Worm (Caenorhabditis elegans) whole organism, L2 larva: Measurements from ENCODE around the gene C52A11.3.
A peak's percentile ranks its signal among the peaks of the same experiment; 100 is the strongest.

Experiments
- C34F6.9 ChIP-seq: fragments of 150-350 bp; optimal IDR thresholded peaks from 2 replicates; lab custom pipeline; 2014; ENCODE audit warnings: missing biosample characterization, missing genetic modification characterization
- F13H6.1 ChIP-seq: sonication (generic microtip); optimal IDR thresholded peaks from 2 replicates; lab custom pipeline; 2016; ENCODE audit warnings: missing genetic modification characterization, missing compliant biosample characterization
- R02D3.7 ChIP-seq: fragments of 150-350 bp; optimal IDR thresholded peaks from 2 replicates; lab custom pipeline; 2014; ENCODE audit warnings: missing biosample characterization, missing genetic modification characterization
- ZK546.5 ChIP-seq: sonication (generic microtip); optimal IDR thresholded peaks from 2 replicates; lab custom pipeline; 2017; ENCODE audit warnings: missing biosample characterization, missing genetic modification characterization
- alr-1 ChIP-seq: fragments of 150-350 bp; optimal IDR thresholded peaks from 2 replicates; lab custom pipeline; 2014; ENCODE audit warnings: missing biosample characterization, missing genetic modification characterization
- aly-2 ChIP-seq: fragments of 150-350 bp; optimal IDR thresholded peaks from 2 replicates; lab custom pipeline; 2014; ENCODE audit warnings: missing biosample characterization, missing genetic modification characterization
- ama-1 ChIP-seq: fragments of 150-350 bp; optimal IDR thresholded peaks from 2 replicates; lab custom pipeline; 2018; ENCODE audit warnings: inconsistent platforms
- ceh-16 ChIP-seq: fragments of 150-350 bp; optimal IDR thresholded peaks from 2 replicates; lab custom pipeline; 2014; ENCODE audit warnings: missing biosample characterization, missing genetic modification characterization
- ceh-82 ChIP-seq: fragments of 150-350 bp; optimal IDR thresholded peaks from 2 replicates; lab custom pipeline; 2014; ENCODE audit warnings: missing biosample characterization, missing genetic modification characterization
- dmd-4 ChIP-seq: sonication (generic microtip); optimal IDR thresholded peaks from 2 replicates; lab custom pipeline; 2017; ENCODE audit warnings: missing biosample characterization, missing genetic modification characterization
- elt-3 ChIP-seq: sonication (generic microtip); optimal IDR thresholded peaks from 2 replicates; lab custom pipeline; 2017; ENCODE audit warnings: missing biosample characterization, missing genetic modification characterization
- gmeb-1 ChIP-seq: fragments of 150-350 bp; optimal IDR thresholded peaks from 2 replicates; lab custom pipeline; 2014; ENCODE audit warnings: missing biosample characterization, missing genetic modification characterization
- lin-11 ChIP-seq: fragments of 150-350 bp; sonication (generic microtip); optimal IDR thresholded peaks from 2 replicates; lab custom pipeline; 2014; ENCODE audit warnings: missing biosample characterization, missing genetic modification characterization, inconsistent platforms, mixed read lengths
- mab-5 ChIP-seq: fragments of 150-350 bp; optimal IDR thresholded peaks from 2 replicates; lab custom pipeline; 2014; ENCODE audit warnings: missing biosample characterization, missing genetic modification characterization
- mdl-1 ChIP-seq, 2 experiments: fragments of 150-350 bp in 1 of 2; sonication (generic microtip) in 1 of 2; optimal IDR thresholded peaks; 2 replicates each; lab custom pipeline; 2017; ENCODE audit warnings: missing biosample characterization in 2 of 2, missing genetic modification characterization in 2 of 2
- nhr-12 ChIP-seq: fragments of 150-350 bp; optimal IDR thresholded peaks from 2 replicates; lab custom pipeline; 2014; ENCODE audit warnings: missing biosample characterization, missing genetic modification characterization
- nhr-129 ChIP-seq: fragments of 150-350 bp; optimal IDR thresholded peaks from 2 replicates; lab custom pipeline; 2014; ENCODE audit warnings: missing biosample characterization, missing genetic modification characterization
- nhr-21 ChIP-seq: fragments of 150-350 bp; optimal IDR thresholded peaks from 2 replicates; lab custom pipeline; 2014; ENCODE audit warnings: missing biosample characterization, missing genetic modification characterization
- nhr-23 ChIP-seq: fragments of 150-350 bp; optimal IDR thresholded peaks from 2 replicates; lab custom pipeline; 2014; ENCODE audit warnings: missing biosample characterization, missing genetic modification reagents, missing genetic modification characterization
- nhr-25 ChIP-seq: fragments of 150-350 bp; sonication (generic microtip); optimal IDR thresholded peaks from 3 replicates; lab custom pipeline; 2014; ENCODE audit warnings: missing biosample characterization, missing genetic modification characterization
- nhr-77 ChIP-seq: fragments of 150-350 bp; optimal IDR thresholded peaks from 2 replicates; lab custom pipeline; 2014; ENCODE audit warnings: missing biosample characterization, missing genetic modification characterization
- peb-1 ChIP-seq: fragments of 150-350 bp; optimal IDR thresholded peaks from 2 replicates; lab custom pipeline; 2014; ENCODE audit warnings: missing biosample characterization, missing genetic modification characterization
- sma-3 ChIP-seq: sonication (generic microtip); optimal IDR thresholded peaks from 2 replicates; lab custom pipeline; 2016; ENCODE audit warnings: missing genetic modification reagents, missing genetic modification characterization, missing compliant biosample characterization
- sma-9 ChIP-seq, 2 experiments: fragments of 150-350 bp in 1 of 2; sonication (generic microtip) in 1 of 2; optimal IDR thresholded peaks; 2 replicates each; lab custom pipeline; 2014 to 2016; ENCODE audit warnings: missing genetic modification characterization in 2 of 2, mild to moderate bottlenecking in 1 of 2, missing biosample characterization in 1 of 2, missing compliant biosample characterization in 1 of 2, missing genetic modification reagents in 1 of 2, moderate library complexity in 1 of 2
- unc-39 ChIP-seq: fragments of 150-350 bp; optimal IDR thresholded peaks from 2 replicates; lab custom pipeline; 2014; ENCODE audit warnings: missing biosample characterization, missing genetic modification characterization
- unc-55 ChIP-seq: fragments of 150-350 bp; sonication (generic microtip); optimal IDR thresholded peaks from 3 replicates; lab custom pipeline; 2014; ENCODE audit warnings: missing biosample characterization, missing genetic modification reagents, missing genetic modification characterization
- ztf-4 ChIP-seq: fragments of 150-350 bp; optimal IDR thresholded peaks from 2 replicates; lab custom pipeline; 2014; ENCODE audit warnings: missing biosample characterization, missing genetic modification characterization

Gene C52A11.3

ce11 chrII:10707439-10708096 lies 29.6 kb upstream of the C52A11.3 start:
- TF ChIP-seq elt-3 (tag; lab: Kevin White, UChicago), result no peak
- no peak for TF ChIP-seq gmeb-1 (tag; lab: Kevin White, UChicago)
- no peak for TF ChIP-seq nhr-23 (tag; lab: Kevin White, UChicago)

DNA sequence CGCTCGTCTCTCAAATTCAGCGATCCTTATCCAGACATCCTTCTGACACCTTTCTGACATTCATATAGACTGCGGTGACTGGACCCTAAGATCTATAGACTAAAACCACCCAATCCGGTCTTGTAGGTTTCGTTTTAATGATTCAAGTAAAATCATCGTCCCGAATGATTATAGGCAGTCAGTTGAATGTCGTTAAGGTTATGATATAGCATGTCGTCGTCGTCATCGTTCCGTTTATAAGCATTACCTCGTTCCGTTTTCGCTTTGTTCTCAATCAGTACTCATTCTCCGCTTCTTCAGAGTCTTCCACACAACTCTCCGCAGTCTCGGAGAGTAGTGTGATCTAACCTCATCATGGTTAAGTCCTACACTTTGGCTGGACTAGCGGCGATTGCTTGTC lies 28.5 kb upstream of the C52A11.3 start, which contains the start of gene bli-1:
Gene bli-1, plus strand, starts transcription at position 301 of the 400 bp plus-strand sequence.
- TF ChIP-seq ama-1 (lab: Kevin White, UChicago), result no peak
- no peak for TF ChIP-seq aly-2 (tag; lab: Kevin White, UChicago)
- no peak for TF ChIP-seq nhr-77 (tag; lab: Kevin White, UChicago)
- no peak for TF ChIP-seq nhr-21 (tag; lab: Kevin White, UChicago)

DNA sequence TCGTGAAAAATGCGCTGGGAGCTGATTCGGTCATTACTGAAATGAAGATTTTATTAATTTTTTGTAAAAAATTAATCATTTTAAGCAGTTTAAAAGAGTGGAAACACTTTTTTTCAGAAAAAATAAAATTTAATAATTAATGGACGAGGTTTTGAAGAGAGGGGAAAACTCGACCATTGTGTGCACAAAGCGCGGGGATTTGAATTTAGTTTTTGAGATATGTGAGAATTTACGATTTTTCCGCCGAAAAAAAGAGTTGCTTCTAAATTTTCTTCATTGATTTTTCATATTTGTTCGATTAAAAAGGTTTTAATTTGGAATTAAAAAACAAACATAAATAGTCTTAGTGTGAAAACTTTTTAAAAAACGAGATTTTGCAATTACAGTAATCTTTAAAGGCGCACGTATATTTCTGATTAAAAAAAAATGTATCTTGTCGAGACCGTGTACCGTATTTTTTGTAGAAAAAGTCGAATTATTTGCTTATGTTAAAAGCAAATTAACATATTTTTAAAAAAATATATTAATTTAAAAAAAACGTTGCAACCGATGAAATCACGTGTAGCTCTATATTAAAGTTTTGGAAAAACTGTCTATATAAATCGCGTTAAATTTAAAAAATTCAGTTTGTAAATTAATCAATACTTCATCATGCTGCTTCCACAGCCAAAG lies 22.8 kb upstream of the C52A11.3 start, which contains the start of the genes dph-2 and C09G5.7:
Gene dph-2, minus strand, starts transcription at position 36 of the 672 bp plus-strand sequence.
Gene C09G5.7, plus strand, starts transcription at position 622 of the 672 bp plus-strand sequence.
- TF ChIP-seq gmeb-1 (tag; lab: Kevin White, UChicago) (peak; percentile 88), C34F6.9 (tag; lab: Kevin White, UChicago) (peak; percentile 40), nhr-23 (tag; lab: Kevin White, UChicago) (no peak), elt-3 (tag; lab: Kevin White, UChicago) (no peak), alr-1 (tag; lab: Kevin White, UChicago) (no peak)

DNA sequence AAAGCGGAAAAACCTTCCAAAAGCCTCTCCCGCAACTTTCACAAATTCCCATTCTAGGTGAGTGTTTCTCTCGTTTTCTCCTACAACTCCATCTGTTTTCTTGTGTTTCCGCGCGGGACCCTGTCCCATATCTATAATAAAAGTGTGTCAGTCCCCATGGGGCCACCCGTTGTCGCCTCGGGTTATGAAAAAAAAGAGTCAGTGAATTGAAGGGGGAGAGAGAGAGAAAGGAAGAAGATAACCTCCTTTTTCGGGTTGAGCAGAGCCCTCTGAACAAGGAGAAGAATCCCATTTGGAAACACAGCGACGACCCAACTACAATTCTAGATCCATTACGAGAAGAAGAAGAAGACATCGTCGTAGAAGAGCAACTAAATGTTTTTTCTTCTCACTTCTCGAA lies 20.0 kb upstream of the C52A11.3 start, which contains the start of gene C09G5.13:
Gene C09G5.13, plus strand, starts transcription at position 301 of the 400 bp plus-strand sequence.
- no peak for TF ChIP-seq aly-2 (tag; lab: Kevin White, UChicago)
- TF ChIP-seq dmd-4 (tag; lab: Kevin White, UChicago), result no peak
- no peak for TF ChIP-seq sma-3 (GFP tag; lab: Kevin White, UChicago)
- TF ChIP-seq nhr-129 (tag; lab: Kevin White, UChicago), result no peak
- no peak for TF ChIP-seq mdl-1 (tag; optimal IDR thresholded peaks at IDR 0.05; lab: Kevin White, UChicago)
- no peak for TF ChIP-seq mab-5
- TF ChIP-seq ceh-16 (tag; lab: Kevin White, UChicago), result no peak
- TF ChIP-seq lin-11 (tag; lab: Kevin White, UChicago), result no peak
- no peak for TF ChIP-seq nhr-12 (tag; lab: Kevin White, UChicago)
- TF ChIP-seq ZK546.5, result no peak
- no peak for TF ChIP-seq unc-39 (tag; lab: Kevin White, UChicago)
- TF ChIP-seq nhr-25, result no peak
- TF ChIP-seq nhr-23 (tag; lab: Kevin White, UChicago), result no peak
- no peak for TF ChIP-seq elt-3 (tag; lab: Kevin White, UChicago)
- no peak for TF ChIP-seq ceh-82 (tag; lab: Kevin White, UChicago)

DNA sequence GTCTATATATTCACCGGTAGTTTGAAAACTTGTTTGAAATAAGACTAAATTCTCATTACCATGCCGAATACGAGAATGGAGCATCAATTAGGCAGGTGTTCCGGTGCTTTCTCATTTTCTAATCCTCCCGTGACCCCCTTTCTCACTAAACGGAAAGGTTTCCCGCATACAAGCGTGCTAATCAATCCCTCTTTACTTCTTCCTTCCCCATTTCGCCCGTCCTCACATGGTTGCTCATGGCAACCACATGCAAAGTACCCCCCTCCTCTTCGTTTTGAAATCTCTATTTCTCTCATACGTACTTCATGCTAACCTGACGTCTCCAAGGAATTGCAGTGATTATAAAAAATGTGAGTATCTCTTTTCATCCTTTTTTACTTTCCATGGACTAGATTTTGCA lies 17.2 kb upstream of the C52A11.3 start, which contains the start of gene mks-5:
Gene mks-5, plus strand, starts transcription at position 301 of the 400 bp plus-strand sequence.
- TF ChIP-seq mdl-1 (tag; optimal IDR thresholded peaks at IDR 0.05; lab: Kevin White, UChicago) (no peak), sma-9 (GFP tag; optimal IDR thresholded peaks at IDR 0.05; lab: Kevin White, UChicago) (no peak), sma-9 (tag; optimal IDR thresholded peaks at IDR 0.05; lab: Kevin White, UChicago) (no peak), unc-39 (tag; lab: Kevin White, UChicago) (no peak), unc-55 (no peak), ztf-4 (no peak)

DNA sequence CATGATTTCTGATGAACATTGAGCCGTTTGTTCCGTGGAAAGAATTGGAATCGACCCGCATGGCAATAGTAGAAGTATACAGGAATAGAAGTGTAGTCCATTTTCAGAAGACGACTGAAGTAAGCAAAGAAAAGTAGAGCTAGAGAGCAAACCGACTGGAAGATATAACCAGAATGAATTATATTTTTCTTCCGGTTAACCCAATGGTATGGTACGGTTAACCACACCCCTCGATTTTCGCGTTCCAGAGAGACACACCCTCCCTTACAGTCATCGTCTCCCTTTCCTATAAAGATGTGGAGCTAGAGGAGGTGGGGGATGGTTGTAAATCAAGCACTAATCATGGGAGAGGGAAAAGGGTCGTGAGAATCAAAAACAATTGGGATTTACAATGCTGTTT lies 14.1 kb upstream of the C52A11.3 start, which contains the start of gene C09G5.14:
Gene C09G5.14, minus strand, starts transcription at position 101 of the 400 bp plus-strand sequence.
- TF ChIP-seq dmd-4 (tag; lab: Kevin White, UChicago) (no peak), F13H6.1 (no peak), alr-1 (tag; lab: Kevin White, UChicago) (no peak), R02D3.7 (tag; lab: Kevin White, UChicago) (no peak), gmeb-1 (tag; lab: Kevin White, UChicago) (no peak)

- TF ChIP-seq ceh-16 (tag; lab: Kevin White, UChicago), result no peak
- TF ChIP-seq mdl-1 (tag; optimal IDR thresholded peaks at IDR 0.05; lab: Kevin White, UChicago), result no peak
- peak; percentile 28 for TF ChIP-seq nhr-21 (tag; lab: Kevin White, UChicago)
- TF ChIP-seq ZK546.5, result no peak
- no peak for TF ChIP-seq dmd-4 (tag; lab: Kevin White, UChicago)
- TF ChIP-seq peb-1 (tag; lab: Kevin White, UChicago), result no peak
- peak; percentile 43 for TF ChIP-seq sma-9 (GFP tag; optimal IDR thresholded peaks at IDR 0.05; lab: Kevin White, UChicago)
- no peak for TF ChIP-seq sma-9 (tag; optimal IDR thresholded peaks at IDR 0.05; lab: Kevin White, UChicago)
- TF ChIP-seq nhr-23 (tag; lab: Kevin White, UChicago), result no peak
These were observed 6.5 kb upstream of the C52A11.3 start for ce11 chrII:10730702-10731101.
